Worm (Caenorhabditis elegans): ENCODE measurements around the gene srsy-2.

The srsy-2 gene

ce11 chrII:6262222-6262621 lies 35.3 kb upstream of the srsy-2 start, which contains the start of gene F13H8.12:
Gene F13H8.12 (plus strand): TSS chrII:6262522.
- no peak for TF ChIP-seq nhr-10 (tag; optimal IDR thresholded peaks at IDR 0.05)

DNA sequence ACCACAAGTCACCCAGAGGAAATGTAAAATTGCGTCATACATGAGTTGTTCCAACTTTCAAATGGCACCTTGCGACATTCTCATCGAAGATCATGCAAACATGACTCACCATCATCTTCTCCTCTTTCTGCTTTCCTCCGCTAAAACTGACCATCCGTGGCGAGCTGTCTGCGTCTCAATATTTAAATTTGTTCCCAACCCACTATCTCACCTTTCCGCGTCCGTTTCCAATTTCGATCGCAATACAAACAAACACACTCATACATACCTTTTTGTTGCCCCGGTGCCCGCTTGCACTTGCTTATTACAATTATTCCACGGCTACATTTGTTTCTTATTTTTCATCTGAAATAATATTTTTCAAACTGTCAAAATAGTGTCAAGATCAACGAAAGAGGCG lies 33.8 kb upstream of the srsy-2 start, which contains the start of gene nmgp-1:
nmgp-1 (plus strand) TSS at position 174 of the 400 bp plus-strand sequence.
- TF ChIP-seq ceh-28 (tag; optimal IDR thresholded peaks at IDR 0.05) (no peak), Y105C5A.15 (GFP tag; IDR thresholded peaks at IDR 0.05) (no peak), nhr-6 (tag; optimal IDR thresholded peaks at IDR 0.05) (peak; percentile 38), madf-9 (GFP tag; conservative IDR thresholded peaks at IDR 0.05) (no peak), dve-1 (tag; optimal IDR thresholded peaks at IDR 0.05; ENCODE audit: insufficient read depth) (peak; percentile 30), ceh-82 (tag; optimal IDR thresholded peaks at IDR 0.05) (no peak), R02D3.7 (tag; optimal IDR thresholded peaks at IDR 0.05) (no peak), dmd-8 (GFP tag; IDR thresholded peaks at IDR 0.05) (no peak), Y48G9A.11 (GFP tag; IDR thresholded peaks at IDR 0.05) (no peak), F37D6.2 (tag; optimal IDR thresholded peaks at IDR 0.05) (no peak), aha-1 (tag) (peak; percentile 76), zip-2 (tag; optimal IDR thresholded peaks at IDR 0.05) (no peak), D1046.2 (GFP tag; IDR thresholded peaks at IDR 0.05) (no peak), nhr-76 (tag; optimal IDR thresholded peaks at IDR 0.05) (no peak), fos-1 (tag; optimal IDR thresholded peaks at IDR 0.05) (no peak), hmg-1.1 (GFP tag; IDR thresholded peaks at IDR 0.05) (no peak), tag-97 (GFP tag; IDR thresholded peaks at IDR 0.05) (no peak), ztf-11 (tag; optimal IDR thresholded peaks at IDR 0.05) (no peak), mes-2 (tag; optimal IDR thresholded peaks at IDR 0.05; ENCODE audit: poor library complexity, severe bottlenecking) (peak; percentile 42), sdz-12 (GFP tag; optimal IDR thresholded peaks at IDR 0.05) (no peak), nhr-41 (GFP tag; IDR thresholded peaks at IDR 0.05) (no peak), ZK337.2 (GFP tag; IDR thresholded peaks at IDR 0.05) (no peak), nhr-25 (tag; optimal IDR thresholded peaks at IDR 0.05; ENCODE audit: borderline replicate concordance, insufficient read depth) (no peak), duxl-1 (tag; optimal IDR thresholded peaks at IDR 0.05; ENCODE audit: poor library complexity) (no peak), daf-16 (GFP tag; optimal IDR thresholded peaks at IDR 0.05) (no peak), daf-16 (tag; optimal IDR thresholded peaks at IDR 0.05) (peak; percentile 55), lir-3 (tag; optimal IDR thresholded peaks at IDR 0.05) (no peak), zip-11 (GFP tag; IDR thresholded peaks at IDR 0.05) (no peak), ztf-7 (tag; optimal IDR thresholded peaks at IDR 0.05) (no peak), nhr-111 (GFP tag; optimal IDR thresholded peaks at IDR 0.05) (no peak), arid-1 (GFP tag; conservative IDR thresholded peaks at IDR 0.05) (no peak), daf-8 (GFP tag; IDR thresholded peaks at IDR 0.05) (no peak), fkh-10 (GFP tag; optimal IDR thresholded peaks at IDR 0.05) (no peak), nhr-10 (tag; optimal IDR thresholded peaks at IDR 0.05) (no peak), nhr-77 (tag; optimal IDR thresholded peaks at IDR 0.05) (no peak), pha-4 (GFP tag; IDR thresholded peaks at IDR 0.05) (no peak), pha-4 (tag; optimal IDR thresholded peaks at IDR 0.05) (no peak), ama-1 (optimal IDR thresholded peaks at IDR 0.05) (no peak), attf-4 (tag; optimal IDR thresholded peaks at IDR 0.05) (no peak), cey-2 (tag; optimal IDR thresholded peaks at IDR 0.05; ENCODE audit: borderline replicate concordance, insufficient read depth) (no peak), hlh-30 (tag; optimal IDR thresholded peaks at IDR 0.05; ENCODE audit: insufficient read depth) (peak; percentile 1), unc-130 (GFP tag; optimal IDR thresholded peaks at IDR 0.05) (no peak), mdl-1 (tag; optimal IDR thresholded peaks at IDR 0.05) (no peak), mxl-3 (GFP tag; optimal IDR thresholded peaks at IDR 0.05) (no peak), dmd-9 (GFP tag; IDR thresholded peaks at IDR 0.05) (no peak), set-16 (GFP tag; IDR thresholded peaks at IDR 0.05) (no peak), snpc-4 (tag; optimal IDR thresholded peaks at IDR 0.05) (no peak), snpc-1.2 (GFP tag; IDR thresholded peaks at IDR 0.05) (no peak), php-3 (GFP tag; IDR thresholded peaks at IDR 0.05) (no peak), hlh-11 (tag; optimal IDR thresholded peaks at IDR 0.05) (peak; percentile 36)
